Worm (Caenorhabditis elegans) whole organism, L1 larva: Measurements from ENCODE around the gene arf-5.

Experiments used
- C16A3.4 ChIP-seq: fragments of 150-350 bp; optimal IDR thresholded peaks from 2 replicates; lab custom pipeline; 2014; ENCODE audit warnings: missing biosample characterization, missing genetic modification characterization
- F16B12.6 ChIP-seq: fragments of 150-350 bp; optimal IDR thresholded peaks from 2 replicates; lab custom pipeline; 2014; ENCODE audit warnings: missing biosample characterization, missing genetic modification characterization
- alr-1 ChIP-seq: fragments of 200-800 bp; sonication (Bioruptor generic); optimal IDR thresholded peaks from 2 replicates; lab custom pipeline; 2018; ENCODE audit warnings: borderline replicate concordance, mild to moderate bottlenecking, missing genetic modification characterization, missing compliant biosample characterization
- aly-2 ChIP-seq: fragments of 150-350 bp; optimal IDR thresholded peaks from 2 replicates; lab custom pipeline; 2014; ENCODE audit warnings: missing biosample characterization, missing genetic modification characterization
- ceh-8 ChIP-seq: fragments of 200-800 bp; sonication (Bioruptor generic); optimal IDR thresholded peaks from 2 replicates; lab custom pipeline; 2018; ENCODE audit warnings: mild to moderate bottlenecking, missing genetic modification characterization, moderate library complexity, missing compliant biosample characterization
- ceh-82 ChIP-seq, 3 experiments: fragments of 150-350 bp in 1 of 3; sonication (generic microtip) in 2 of 3; optimal IDR thresholded peaks; 2 replicates each; lab custom pipeline; 2014 to 2017; ENCODE audit warnings: missing biosample characterization in 3 of 3, missing genetic modification characterization in 3 of 3
- ces-1 ChIP-seq: fragments of 150-350 bp; optimal IDR thresholded peaks from 2 replicates; lab custom pipeline; 2014; ENCODE audit warnings: missing biosample characterization, missing genetic modification reagents, missing genetic modification characterization
- dsc-1 ChIP-seq: sonication (generic microtip); optimal IDR thresholded peaks from 2 replicates; lab custom pipeline; 2016; ENCODE audit warnings: mild to moderate bottlenecking, missing genetic modification characterization, missing compliant biosample characterization
- efl-1 ChIP-seq, 4 experiments: fragments of 150-350 bp; optimal IDR thresholded peaks in 3 of 4; peaks in 1 of 4; 1 replicate in 1 of 4; 2 replicates in 3 of 4; lab custom pipeline; 2014; ENCODE audit warnings: missing biosample characterization in 2 of 4, missing genetic modification characterization in 2 of 4, missing genetic modification reagents in 2 of 4
- egl-13 ChIP-seq: sonication (generic microtip); optimal IDR thresholded peaks from 2 replicates; lab custom pipeline; 2016; ENCODE audit warnings: missing genotype, missing genetic modification reagents, missing genetic modification characterization, missing compliant biosample characterization
- elt-2 ChIP-seq: sonication (generic microtip); optimal IDR thresholded peaks from 2 replicates; lab custom pipeline; 2016; ENCODE audit warnings: missing genetic modification characterization, mild to moderate bottlenecking, inconsistent platforms, missing compliant biosample characterization, missing genetic modification reagents
- fkh-8 ChIP-seq: sonication (generic microtip); optimal IDR thresholded peaks from 2 replicates; lab custom pipeline; 2016; ENCODE audit warnings: mild to moderate bottlenecking, missing genetic modification characterization, missing compliant biosample characterization
- fos-1 ChIP-seq: fragments of 150-350 bp; optimal IDR thresholded peaks from 2 replicates; lab custom pipeline; 2014; ENCODE audit warnings: missing biosample characterization, missing genetic modification characterization
- hlh-17 ChIP-seq: fragments of 200-800 bp; sonication (Bioruptor generic); optimal IDR thresholded peaks from 2 replicates; lab custom pipeline; 2018; ENCODE audit warnings: missing genetic modification characterization, mild to moderate bottlenecking, missing compliant biosample characterization, moderate library complexity, borderline replicate concordance
- hpl-2 ChIP-seq: fragments of 150-350 bp; optimal IDR thresholded peaks from 2 replicates; lab custom pipeline; 2014; ENCODE audit warnings: missing biosample characterization, missing genetic modification reagents, missing genetic modification characterization
- isw-1 ChIP-seq: fragments of 200-800 bp; sonication (Bioruptor generic); IDR thresholded peaks from 2 replicates; pipeline ENCODE4 v1.3.6; 2022; ENCODE audit warnings: missing genetic modification characterization, missing compliant biosample characterization
- jun-1 ChIP-seq: fragments of 150-350 bp; optimal IDR thresholded peaks from 2 replicates; lab custom pipeline; 2014; ENCODE audit warnings: missing biosample characterization, missing genetic modification reagents, missing genetic modification characterization
- lin-13 ChIP-seq: fragments of 150-350 bp; optimal IDR thresholded peaks from 2 replicates; lab custom pipeline; 2014; ENCODE audit warnings: missing biosample characterization, missing genetic modification reagents, missing genetic modification characterization
- lin-14 ChIP-seq: fragments of 200-800 bp; sonication (Bioruptor generic); optimal IDR thresholded peaks from 2 replicates; lab custom pipeline; 2018; ENCODE audit warnings: mild to moderate bottlenecking, missing genetic modification characterization, moderate library complexity, missing compliant biosample characterization
- lin-39 ChIP-seq: fragments of 150-350 bp; optimal IDR thresholded peaks from 2 replicates; lab custom pipeline; 2014; ENCODE audit warnings: missing biosample characterization, missing genetic modification reagents, missing genetic modification characterization
- lsy-2 ChIP-seq, 2 experiments: fragments of 150-350 bp; optimal IDR thresholded peaks; 2 replicates each; lab custom pipeline; 2014; ENCODE audit warnings: missing biosample characterization in 2 of 2, missing genetic modification characterization in 2 of 2
- mab-9 ChIP-seq: fragments of 200-800 bp; sonication (Bioruptor generic); IDR thresholded peaks from 2 replicates; pipeline ENCODE4 v1.3.6; 2022; ENCODE audit warnings: missing genetic modification reagents, missing genetic modification characterization, missing compliant biosample characterization
- mdl-1 ChIP-seq, 2 experiments: fragments of 150-350 bp; optimal IDR thresholded peaks; 2 replicates each; lab custom pipeline; 2014 to 2017; ENCODE audit warnings: missing biosample characterization in 2 of 2, missing genetic modification characterization in 2 of 2, inconsistent platforms in 1 of 2
- mef-2 ChIP-seq: fragments of 150-350 bp; optimal IDR thresholded peaks from 2 replicates; lab custom pipeline; 2014; ENCODE audit warnings: missing biosample characterization, missing genetic modification characterization
- mep-1 ChIP-seq: fragments of 150-350 bp; optimal IDR thresholded peaks from 2 replicates; lab custom pipeline; 2014; ENCODE audit warnings: missing biosample characterization, missing genetic modification characterization
- nhr-28 ChIP-seq: fragments of 150-350 bp; optimal IDR thresholded peaks from 2 replicates; lab custom pipeline; 2014; ENCODE audit warnings: missing biosample characterization, missing genetic modification characterization
- nhr-47 ChIP-seq: sonication (generic microtip); optimal IDR thresholded peaks from 2 replicates; lab custom pipeline; 2016; ENCODE audit warnings: mild to moderate bottlenecking, missing genetic modification characterization, moderate library complexity, missing compliant biosample characterization
- nhr-71 ChIP-seq: sonication (generic microtip); optimal IDR thresholded peaks from 2 replicates; lab custom pipeline; 2016; ENCODE audit warnings: mild to moderate bottlenecking, missing genetic modification characterization, moderate library complexity, missing compliant biosample characterization
- nhr-85 ChIP-seq: sonication (generic microtip); peaks from one replicate; lab custom pipeline; 2016; ENCODE audit warnings: missing genetic modification characterization, inconsistent platforms, missing compliant biosample characterization
- nhr-90 ChIP-seq: sonication (generic microtip); optimal IDR thresholded peaks from 2 replicates; lab custom pipeline; 2016; ENCODE audit warnings: mild to moderate bottlenecking, missing genetic modification characterization, missing compliant biosample characterization; ENCODE audit not compliant: poor library complexity
- pag-3 ChIP-seq: sonication (generic microtip); optimal IDR thresholded peaks from 2 replicates; lab custom pipeline; 2017; ENCODE audit warnings: missing genetic modification characterization, mild to moderate bottlenecking, missing compliant biosample characterization, antibody characterized with exemption, borderline replicate concordance; ENCODE audit not compliant: insufficient read depth
- pax-3 ChIP-seq: fragments of 200-800 bp; sonication (Bioruptor generic); optimal IDR thresholded peaks from 2 replicates; lab custom pipeline; 2018; ENCODE audit warnings: mild to moderate bottlenecking, missing genetic modification characterization, moderate library complexity, missing compliant biosample characterization
- pqm-1 ChIP-seq: sonication (generic microtip); optimal IDR thresholded peaks from 3 replicates; lab custom pipeline; 2017; ENCODE audit warnings: missing biosample characterization, missing genetic modification characterization
- rnt-1 ChIP-seq: sonication (generic microtip); optimal IDR thresholded peaks from 2 replicates; lab custom pipeline; 2016; ENCODE audit warnings: mild to moderate bottlenecking, missing genetic modification characterization, moderate library complexity, missing compliant biosample characterization
- skn-1 ChIP-seq: fragments of 150-350 bp; optimal IDR thresholded peaks from 2 replicates; lab custom pipeline; 2014; ENCODE audit warnings: missing biosample characterization, missing genetic modification characterization
- snu-23 ChIP-seq: sonication (generic microtip); optimal IDR thresholded peaks from 2 replicates; lab custom pipeline; 2016; ENCODE audit warnings: missing genetic modification characterization, missing compliant biosample characterization
- sptf-1 ChIP-seq: fragments of 150-350 bp; optimal IDR thresholded peaks from 2 replicates; lab custom pipeline; 2014; ENCODE audit warnings: missing biosample characterization, missing genetic modification characterization
- sup-37 ChIP-seq: fragments of 200-800 bp; sonication (Bioruptor generic); optimal IDR thresholded peaks from 2 replicates; lab custom pipeline; 2018; ENCODE audit warnings: mild to moderate bottlenecking, missing genetic modification characterization, missing compliant biosample characterization
- swsn-7 ChIP-seq: sonication (generic microtip); optimal IDR thresholded peaks from 2 replicates; lab custom pipeline; 2016; ENCODE audit warnings: missing genetic modification characterization, missing compliant biosample characterization
- tlp-1 ChIP-seq: fragments of 150-350 bp; optimal IDR thresholded peaks from 2 replicates; lab custom pipeline; 2014; ENCODE audit warnings: missing biosample characterization, missing genetic modification characterization
- unc-130 ChIP-seq: fragments of 150-350 bp; optimal IDR thresholded peaks from 2 replicates; lab custom pipeline; 2017; ENCODE audit warnings: missing biosample characterization, missing genetic modification characterization, inconsistent platforms
- unc-62 ChIP-seq: fragments of 150-350 bp; optimal IDR thresholded peaks from 2 replicates; lab custom pipeline; 2014; ENCODE audit warnings: missing biosample characterization, missing genetic modification reagents, missing genetic modification characterization
- unc-86 ChIP-seq: sonication (generic microtip); optimal IDR thresholded peaks from 2 replicates; lab custom pipeline; 2016; ENCODE audit warnings: missing genetic modification characterization, missing compliant biosample characterization
- zag-1 ChIP-seq: fragments of 150-350 bp; optimal IDR thresholded peaks from 2 replicates; lab custom pipeline; 2014; ENCODE audit warnings: missing biosample characterization, missing genetic modification characterization
- ztf-11 ChIP-seq, 2 experiments: sonication (generic microtip); optimal IDR thresholded peaks; 2 replicates each; lab custom pipeline; 2016 to 2017; ENCODE audit warnings: missing genetic modification characterization in 2 of 2, missing biosample characterization in 1 of 2, missing compliant biosample characterization in 1 of 2

Gene arf-5

ce11 chrIV:7983021-7983420 lies 695 bp downstream of the arf-5 start:
- TF ChIP-seq lin-14 (GFP tag; lab: Kevin White, UChicago) (peak; percentile 17), ztf-11 (tag; optimal IDR thresholded peaks at IDR 0.05; lab: Kevin White, UChicago) (no peak), nhr-85 (tag; lab: Kevin White, UChicago) (peak; percentile 78), nhr-47 (no peak)

ce11 chrIV:7983728-7984346 lies 1.5 kb downstream of the arf-5 start:
- TF ChIP-seq ceh-82 (tag; optimal IDR thresholded peaks at IDR 0.05; lab: Kevin White, UChicago) (no peak), skn-1 (tag; lab: Kevin White, UChicago) (no peak), efl-1 (optimal IDR thresholded peaks at IDR 0.05; lab: Kevin White, UChicago) (no peak), efl-1 (GFP tag; optimal IDR thresholded peaks at IDR 0.05 in 1 of 2; lab: Kevin White, UChicago) (peak in 1 of 2 experiments; percentile 90), unc-86 (tag; lab: Kevin White, UChicago) (no peak), nhr-85 (tag; lab: Kevin White, UChicago) (peak; percentile 26), elt-2 (tag; lab: Kevin White, UChicago) (no peak), sup-37 (GFP tag; lab: Kevin White, UChicago) (no peak), hpl-2 (GFP tag; lab: Kevin White, UChicago) (no peak), isw-1 (GFP tag; lab: Robert Waterston, UW) (no peak), hlh-17 (GFP tag; lab: Kevin White, UChicago) (no peak), C16A3.4 (tag; lab: Kevin White, UChicago) (no peak), pqm-1 (tag; lab: Kevin White, UChicago) (no peak), egl-13 (tag; lab: Kevin White, UChicago) (no peak), pag-3 (tag; lab: Kevin White, UChicago) (no peak), nhr-71 (tag; lab: Kevin White, UChicago) (peak; percentile 14), lsy-2 (tag; optimal IDR thresholded peaks at IDR 0.05; lab: Kevin White, UChicago) (no peak), aly-2 (tag; lab: Kevin White, UChicago) (peak; percentile 50), lin-39 (no peak), mef-2 (tag; lab: Kevin White, UChicago) (no peak), fkh-8 (tag; lab: Kevin White, UChicago) (no peak), sptf-1 (no peak), zag-1 (tag; lab: Kevin White, UChicago) (no peak), alr-1 (no peak), mdl-1 (tag; optimal IDR thresholded peaks at IDR 0.05; lab: Kevin White, UChicago) (no peak), jun-1 (tag; lab: Kevin White, UChicago) (no peak), unc-130 (tag; lab: Kevin White, UChicago) (no peak), fos-1 (tag; lab: Kevin White, UChicago) (no peak), unc-62 (GFP tag; lab: Kevin White, UChicago) (no peak), F16B12.6 (tag; lab: Kevin White, UChicago) (no peak), tlp-1 (tag; lab: Kevin White, UChicago) (no peak), nhr-90 (tag; lab: Kevin White, UChicago) (peak; percentile 26), snu-23 (GFP tag; lab: Kevin White, UChicago) (peak; percentile 4), ceh-8 (GFP tag; lab: Kevin White, UChicago) (no peak), rnt-1 (tag; lab: Kevin White, UChicago) (peak; percentile 20), dsc-1 (tag; lab: Kevin White, UChicago) (no peak), ces-1 (GFP tag; lab: Kevin White, UChicago) (no peak), lin-14 (GFP tag; lab: Kevin White, UChicago) (no peak), mep-1 (tag; lab: Kevin White, UChicago) (no peak), nhr-28 (tag; lab: Kevin White, UChicago) (no peak), swsn-7 (tag; lab: Kevin White, UChicago) (no peak), pax-3 (tag; lab: Kevin White, UChicago) (no peak), lin-13 (GFP tag; lab: Kevin White, UChicago) (no peak), mab-9 (no peak)
